Fruit fly (Drosophila melanogaster) whole organism, embryonic: ENCODE results near the gene Osi17.

ENCODE experiments used
- CG11560 ChIP-seq: fragments of 200-800 bp; sonication (Bioruptor generic); IDR thresholded peaks from 3 replicates; pipeline ENCODE4 v1.3.6; 2022; ENCODE audit warnings: missing biosample characterization, missing genetic modification characterization
- CG13296 ChIP-seq: fragments of 200-800 bp; sonication (Bioruptor generic); optimal IDR thresholded peaks from 3 replicates; lab custom pipeline; 2018; ENCODE audit warnings: missing biosample characterization, mild to moderate bottlenecking, missing genetic modification characterization
- CG5953 ChIP-seq: fragments of 200-800 bp; sonication (Bioruptor generic); IDR thresholded peaks from 2 replicates; pipeline ENCODE4 v1.3.6; 2022; ENCODE audit warnings: missing biosample characterization, missing genetic modification characterization
- CG7271 ChIP-seq: fragments of 200-800 bp; sonication (Bioruptor generic); optimal IDR thresholded peaks from 2 replicates; lab custom pipeline; 2018; ENCODE audit warnings: missing biosample characterization, mild to moderate bottlenecking, missing genetic modification characterization, moderate library complexity
- CG8944 ChIP-seq: fragments of 200-800 bp; sonication (Bioruptor generic); optimal IDR thresholded peaks from 3 replicates; lab custom pipeline; 2016; ENCODE audit warnings: missing biosample characterization, missing genetic modification characterization
- CkIIα-i1 ChIP-seq: fragments of 200-800 bp; sonication (Bioruptor generic); IDR thresholded peaks from 2 replicates; pipeline ENCODE4 v1.3.6; 2022; ENCODE audit warnings: missing biosample characterization, missing genetic modification characterization
- Hmr ChIP-seq: fragments of 200-800 bp; sonication (Bioruptor generic); optimal IDR thresholded peaks from 3 replicates; lab custom pipeline; 2017; ENCODE audit warnings: mild to moderate bottlenecking, missing biosample characterization, missing genetic modification reagents, missing genetic modification characterization
- Pdp1 ChIP-seq, 2 experiments: fragments of 200-800 bp; sonication (Bioruptor generic); optimal IDR thresholded peaks; 3 replicates each; lab custom pipeline; 2016; ENCODE audit warnings: missing biosample characterization in 2 of 2, missing genetic modification characterization in 2 of 2, mild to moderate bottlenecking in 1 of 2, moderate library complexity in 1 of 2
- Ptx1 ChIP-seq: fragments of 200-800 bp; sonication (Bioruptor generic); IDR thresholded peaks from 2 replicates; pipeline ENCODE4 v1.3.6; 2022; ENCODE audit warnings: missing biosample characterization, missing genetic modification characterization
- Six4 ChIP-seq: fragments of 200-800 bp; sonication (Bioruptor generic); optimal IDR thresholded peaks from 2 replicates; lab custom pipeline; 2016; ENCODE audit warnings: missing biosample characterization, missing genetic modification characterization
- ase ChIP-seq: fragments of 200-800 bp; sonication (Bioruptor generic); IDR thresholded peaks from 3 replicates; pipeline ENCODE4 v1.3.6; 2022; ENCODE audit warnings: missing biosample characterization, missing genetic modification characterization
- dan ChIP-seq: fragments of 200-800 bp; sonication (Bioruptor generic); IDR thresholded peaks from 2 replicates; pipeline ENCODE4 v1.3.6; 2022; ENCODE audit warnings: missing biosample characterization, missing genetic modification characterization

dm6 chr3R:6373512-6374306 lies 62.1 kb downstream of the Osi17 start:
- no peak for TF ChIP-seq CkIIα-i1 (GFP tag; lab: Robert Waterston, UW)
- TF ChIP-seq Pdp1 (GFP tag; optimal IDR thresholded peaks at IDR 0.05; lab: Kevin White, UChicago), result peak in 1 of 2 experiments; percentile 27
- TF ChIP-seq ase, result no peak
- peak; percentile 78 for TF ChIP-seq Hmr (GFP tag; lab: Kevin White, UChicago)
- TF ChIP-seq CG5953 (GFP tag; lab: Robert Waterston, UW), result peak; percentile 34; the same call in 1 of the 2 replicates
- TF ChIP-seq Six4, result peak; percentile 15
- no peak for TF ChIP-seq CG11560 (tag; lab: Robert Waterston, UW)
- no peak for TF ChIP-seq CG7271 (tag; lab: Kevin White, UChicago)
- no peak for TF ChIP-seq CG8944 (GFP tag; lab: Kevin White, UChicago)
- TF ChIP-seq dan, result no peak
- no peak for TF ChIP-seq Ptx1
- peak; percentile 72 for TF ChIP-seq CG13296
